Worm (Caenorhabditis elegans) whole organism, late embryonic: ENCODE results near the gene F31F7.1.

Experiments
- C08G9.2 ChIP-seq: sonication (generic microtip); optimal IDR thresholded peaks from 2 replicates; lab custom pipeline; 2016; ENCODE audit warnings: mild to moderate bottlenecking, missing genetic modification characterization, moderate library complexity, missing compliant biosample characterization
- C38D4.7 ChIP-seq: fragments of 200-800 bp; sonication (Bioruptor generic); optimal IDR thresholded peaks from 2 replicates; lab custom pipeline; 2018; ENCODE audit warnings: mild to moderate bottlenecking, missing genetic modification characterization, moderate library complexity, missing compliant biosample characterization
- F13H6.1 ChIP-seq: sonication (generic microtip); optimal IDR thresholded peaks from 2 replicates; lab custom pipeline; 2016; ENCODE audit warnings: missing genetic modification characterization, missing compliant biosample characterization
- K02D7.2 ChIP-seq: sonication (generic microtip); optimal IDR thresholded peaks from 2 replicates; lab custom pipeline; 2017; ENCODE audit warnings: mild to moderate bottlenecking, missing genetic modification characterization, missing compliant biosample characterization
- K09A11.1 ChIP-seq: sonication (generic microtip); optimal IDR thresholded peaks from 2 replicates; lab custom pipeline; 2017; ENCODE audit warnings: antibody characterized with exemption, mild to moderate bottlenecking, missing genetic modification characterization, missing compliant biosample characterization; ENCODE audit not compliant: insufficient read depth
- Y22D7AL.16 ChIP-seq: sonication (generic microtip); optimal IDR thresholded peaks from 2 replicates; lab custom pipeline; 2016; ENCODE audit warnings: missing genetic modification characterization, missing compliant biosample characterization
- ceh-2 ChIP-seq: sonication (generic microtip); optimal IDR thresholded peaks from 2 replicates; lab custom pipeline; 2016; ENCODE audit warnings: missing genotype, missing genetic modification characterization, missing compliant biosample characterization
- ceh-31 ChIP-seq: sonication (generic microtip); optimal IDR thresholded peaks from 2 replicates; lab custom pipeline; 2016; ENCODE audit warnings: missing genetic modification characterization, missing compliant biosample characterization
- ceh-34 ChIP-seq: sonication (generic microtip); optimal IDR thresholded peaks from 2 replicates; lab custom pipeline; 2016; ENCODE audit warnings: mild to moderate bottlenecking, missing genetic modification characterization, missing compliant biosample characterization
- che-1 ChIP-seq: sonication (generic microtip); optimal IDR thresholded peaks from 2 replicates; lab custom pipeline; 2016; ENCODE audit warnings: mild to moderate bottlenecking, missing genetic modification characterization, missing compliant biosample characterization
- elt-2 ChIP-seq: sonication (generic microtip); optimal IDR thresholded peaks from 2 replicates; lab custom pipeline; 2016; ENCODE audit warnings: missing genetic modification reagents, missing genetic modification characterization, missing compliant biosample characterization
- ets-4 ChIP-seq: sonication (generic microtip); optimal IDR thresholded peaks from 2 replicates; lab custom pipeline; 2016; ENCODE audit warnings: missing genetic modification characterization, missing compliant biosample characterization
- fkh-6 ChIP-seq: sonication (generic microtip); optimal IDR thresholded peaks from 2 replicates; lab custom pipeline; 2016; ENCODE audit warnings: missing genetic modification characterization, missing compliant biosample characterization
- hlh-13 ChIP-seq: fragments of 200-800 bp; sonication (Bioruptor generic); optimal IDR thresholded peaks from 2 replicates; lab custom pipeline; 2018; ENCODE audit warnings: mild to moderate bottlenecking, missing genetic modification characterization, missing compliant biosample characterization
- hlh-15 ChIP-seq: sonication (generic microtip); optimal IDR thresholded peaks from 2 replicates; lab custom pipeline; 2016; ENCODE audit warnings: missing genetic modification characterization, missing compliant biosample characterization
- hlh-30 ChIP-seq: sonication (generic microtip); optimal IDR thresholded peaks from 2 replicates; lab custom pipeline; 2017; ENCODE audit warnings: antibody characterized with exemption, missing genetic modification characterization, missing compliant biosample characterization; ENCODE audit not compliant: insufficient read depth
- hlh-8 ChIP-seq: sonication (generic microtip); optimal IDR thresholded peaks from 2 replicates; lab custom pipeline; 2016; ENCODE audit warnings: missing genotype, missing genetic modification characterization, missing compliant biosample characterization
- lim-6 ChIP-seq: sonication (generic microtip); optimal IDR thresholded peaks from 2 replicates; lab custom pipeline; 2016; ENCODE audit warnings: missing genetic modification characterization, missing compliant biosample characterization
- madf-2 ChIP-seq: sonication (generic microtip); optimal IDR thresholded peaks from 2 replicates; lab custom pipeline; 2017; ENCODE audit warnings: missing genetic modification characterization, missing compliant biosample characterization
- npax-4 ChIP-seq: sonication (generic microtip); optimal IDR thresholded peaks from 2 replicates; lab custom pipeline; 2016; ENCODE audit warnings: missing genetic modification characterization, missing compliant biosample characterization
- pag-3 ChIP-seq: sonication (generic microtip); optimal IDR thresholded peaks from 2 replicates; lab custom pipeline; 2016; ENCODE audit warnings: missing compliant biosample characterization, missing genetic modification characterization, borderline replicate concordance
- pha-2 ChIP-seq: sonication (generic microtip); optimal IDR thresholded peaks from 2 replicates; lab custom pipeline; 2017; ENCODE audit warnings: mild to moderate bottlenecking, missing genetic modification characterization, missing compliant biosample characterization
- pha-4 ChIP-seq: fragments of 150-350 bp; optimal IDR thresholded peaks from 2 replicates; lab custom pipeline; 2018; ENCODE audit warnings: missing biosample characterization, missing genetic modification reagents, missing genetic modification characterization
- pqm-1 ChIP-seq: sonication (generic microtip); optimal IDR thresholded peaks from 2 replicates; lab custom pipeline; 2016; ENCODE audit warnings: missing genetic modification characterization, missing compliant biosample characterization
- rnt-1 ChIP-seq: sonication (generic microtip); optimal IDR thresholded peaks from 2 replicates; lab custom pipeline; 2016; ENCODE audit warnings: missing genetic modification characterization, missing compliant biosample characterization
- sdc-2 ChIP-seq: sonication (generic microtip); optimal IDR thresholded peaks from 2 replicates; lab custom pipeline; 2016; ENCODE audit warnings: missing genotype, missing genetic modification characterization, missing compliant biosample characterization
- sox-2 ChIP-seq: fragments of 200-800 bp; sonication (Bioruptor generic); IDR thresholded peaks from 2 replicates; pipeline ENCODE4 v1.3.6; 2022; ENCODE audit warnings: missing genetic modification reagents, missing genetic modification characterization, missing compliant biosample characterization
- syd-9 ChIP-seq: sonication (generic microtip); optimal IDR thresholded peaks from 2 replicates; lab custom pipeline; 2016; ENCODE audit warnings: mild to moderate bottlenecking, missing genetic modification characterization, moderate library complexity, missing compliant biosample characterization
- tbx-2 ChIP-seq: sonication (generic microtip); optimal IDR thresholded peaks from 2 replicates; lab custom pipeline; 2016; ENCODE audit warnings: missing genetic modification characterization, missing compliant biosample characterization
- unc-3 ChIP-seq, 2 experiments: fragments of 200-800 bp in 1 of 2; sonication (Bioruptor generic) in 1 of 2; sonication (generic microtip) in 1 of 2; conservative IDR thresholded peaks in 1 of 2; optimal IDR thresholded peaks in 1 of 2; 2 replicates each; pipeline versions ENCODE4 v1.3.6 to Lab custom; 2016 to 2022; ENCODE audit warnings: missing compliant biosample characterization in 2 of 2, missing genetic modification characterization in 2 of 2, missing genetic modification reagents in 1 of 2
- unc-42 ChIP-seq: sonication (generic microtip); optimal IDR thresholded peaks from 2 replicates; lab custom pipeline; 2016; ENCODE audit warnings: missing genotype, missing genetic modification characterization, missing compliant biosample characterization
- ztf-16 ChIP-seq: sonication (generic microtip); optimal IDR thresholded peaks from 2 replicates; lab custom pipeline; 2017; ENCODE audit warnings: missing genetic modification characterization, missing compliant biosample characterization

Gene F31F7.1

DNA sequence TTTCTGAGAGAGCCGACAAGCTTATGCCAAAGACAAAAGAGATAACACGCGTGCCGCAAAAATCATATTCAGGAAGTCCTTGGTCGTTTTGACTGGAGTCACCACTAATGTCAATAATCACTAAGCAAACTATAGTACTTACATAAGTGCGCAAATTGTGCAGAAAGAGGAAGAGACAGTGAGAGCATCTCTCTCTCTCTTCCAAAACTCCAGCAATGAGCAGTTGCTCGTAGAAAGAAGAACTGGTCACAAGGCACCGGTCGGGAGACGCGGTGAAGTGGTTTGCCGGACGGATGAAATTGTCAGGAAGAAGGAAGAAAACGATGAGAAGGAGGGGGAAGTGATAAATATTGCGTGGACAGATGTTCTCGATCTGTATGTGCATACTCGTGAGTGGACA, 6.1 kb upstream of the F31F7.1 start:
- TF ChIP-seq K02D7.2 (tag; lab: Kevin White, UChicago) (no peak), syd-9 (tag; lab: Kevin White, UChicago) (no peak), pha-2 (tag; lab: Kevin White, UChicago) (peak; percentile 31), lim-6 (tag; lab: Kevin White, UChicago) (no peak), hlh-30 (peak; percentile 54), hlh-8 (tag; lab: Kevin White, UChicago) (peak; percentile 15), ets-4 (peak; percentile 12), tbx-2 (tag; lab: Kevin White, UChicago) (peak; percentile 48), pag-3 (no peak), ceh-31 (tag; lab: Kevin White, UChicago) (peak; percentile 6), ceh-34 (peak; percentile 32), unc-3 (GFP tag; conservative IDR thresholded peaks at IDR 0.05; lab: Robert Waterston, UW) (0 out of 2 replicates have a peak, but pooled peaks have one; percentile 11), unc-3 (tag; optimal IDR thresholded peaks at IDR 0.05; lab: Kevin White, UChicago) (no peak)

DNA sequence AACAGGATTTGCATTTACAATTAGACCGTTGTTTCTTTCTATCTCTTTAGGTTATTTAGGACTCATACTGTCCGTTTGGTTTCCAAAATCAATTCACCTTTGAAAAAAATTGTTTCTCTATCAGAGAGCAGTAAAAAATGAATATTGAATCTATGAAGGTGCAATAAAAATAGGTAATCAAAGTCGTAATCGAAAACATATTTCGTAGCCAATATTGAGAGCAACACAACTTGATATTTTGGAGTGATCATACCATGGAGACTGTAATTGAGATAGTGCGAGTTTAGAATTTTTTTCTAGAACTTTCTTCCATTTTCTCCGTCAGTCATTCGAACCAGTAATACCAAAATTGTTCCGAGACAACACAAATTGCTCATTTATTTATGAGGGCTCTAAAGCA, 5.7 kb upstream of the F31F7.1 start, which contains the start of gene F31F7.2:
TSS of gene F31F7.2 (plus strand) at position 301 of the 400 bp plus-strand sequence.
- TF ChIP-seq rnt-1 (tag; lab: Kevin White, UChicago) (no peak), fkh-6 (no peak), pha-4 (no peak), sox-2 (no peak), lim-6 (tag; lab: Kevin White, UChicago) (no peak), C38D4.7 (GFP tag; lab: Kevin White, UChicago) (no peak), hlh-13 (GFP tag; lab: Kevin White, UChicago) (no peak), hlh-15 (no peak), tbx-2 (tag; lab: Kevin White, UChicago) (no peak), madf-2 (tag; lab: Kevin White, UChicago) (no peak), pha-2 (tag; lab: Kevin White, UChicago) (no peak), unc-42 (tag; lab: Kevin White, UChicago) (no peak), pqm-1 (tag; lab: Kevin White, UChicago) (no peak), ztf-16 (no peak), F13H6.1 (tag; lab: Kevin White, UChicago) (no peak), K09A11.1 (tag; lab: Kevin White, UChicago) (no peak), che-1 (no peak)

DNA sequence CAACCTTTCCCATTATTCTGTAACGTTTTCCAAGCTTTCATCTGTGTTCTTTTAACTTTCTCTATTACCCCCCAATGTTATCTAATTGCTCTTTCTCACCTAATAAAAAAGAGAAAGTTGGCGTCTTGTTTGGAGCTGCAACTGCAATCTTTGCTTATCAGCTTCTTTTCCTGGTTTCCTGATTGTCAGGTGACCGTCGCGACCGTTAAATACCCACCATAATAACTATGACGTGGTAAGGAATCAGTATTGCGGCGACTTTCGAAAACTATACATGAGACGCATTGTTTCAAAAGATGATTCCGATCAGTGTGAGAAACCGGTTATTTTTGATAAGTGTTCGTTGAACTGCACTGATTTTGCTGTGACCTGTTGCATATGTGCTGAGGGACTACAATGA, 1.0 kb upstream of the F31F7.1 start:
- no peak for TF ChIP-seq C08G9.2 (tag; lab: Kevin White, UChicago)
- TF ChIP-seq elt-2: peak; percentile 39

DNA sequence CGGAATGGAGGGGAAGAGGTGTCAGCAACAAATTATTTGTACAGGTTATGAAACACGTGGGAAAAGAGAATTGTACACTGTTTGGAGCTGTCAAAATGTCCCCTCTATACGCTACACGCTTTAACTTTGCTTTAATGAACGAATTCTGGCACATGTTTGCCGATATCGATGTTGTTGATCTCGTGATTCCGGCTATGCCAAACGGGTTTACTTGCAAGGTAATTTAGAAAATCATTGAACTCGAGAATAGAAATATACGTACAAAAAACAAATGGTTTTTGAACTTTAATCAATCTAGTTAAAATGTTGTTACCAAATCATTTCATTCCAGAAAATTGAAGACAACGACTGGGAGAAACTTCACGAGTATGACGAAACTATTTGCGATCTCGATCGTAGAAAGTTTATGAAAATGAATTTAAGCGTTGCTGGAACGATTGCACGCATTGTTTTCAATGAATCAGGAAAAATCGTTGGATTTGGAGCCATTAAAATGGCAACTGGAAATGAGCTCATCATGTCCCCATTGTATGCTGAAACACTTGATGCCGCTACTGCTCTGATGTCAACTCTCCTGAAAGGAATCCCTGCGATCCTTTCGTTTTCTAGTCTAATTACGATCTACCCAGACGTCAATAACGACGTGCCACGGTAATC, 1.1 kb downstream of the F31F7.1 start:
- no peak for TF ChIP-seq ceh-2 (tag; lab: Kevin White, UChicago)
- TF ChIP-seq Y22D7AL.16 (tag; lab: Kevin White, UChicago): no peak
- no peak for TF ChIP-seq sdc-2 (tag; lab: Kevin White, UChicago)
- no peak for TF ChIP-seq npax-4
- TF ChIP-seq, all 69 proteins: peak for 0
